Fruit fly (Drosophila melanogaster) whole organism, pupa: ENCODE measurements around the gene mab-21.

Experiments
- CG34367 ChIP-seq: fragments of 200-800 bp; sonication (Bioruptor generic); optimal IDR thresholded peaks from 2 replicates; lab custom pipeline; 2018; ENCODE audit warnings: missing biosample characterization, mild to moderate bottlenecking, missing genetic modification characterization
- CG4496 ChIP-seq: fragments of 200-800 bp; sonication (Bioruptor generic); IDR thresholded peaks from 3 replicates; pipeline ENCODE4 v1.3.6; 2022; ENCODE audit warnings: missing biosample characterization, missing genetic modification characterization
- EcR ChIP-seq: fragments of 200-800 bp; sonication (Bioruptor generic); optimal IDR thresholded peaks from 3 replicates; lab custom pipeline; 2019; ENCODE audit warnings: missing biosample characterization, missing genetic modification characterization, mild to moderate bottlenecking, moderate library complexity, missing genetic modification reagents
- Ets98B ChIP-seq: fragments of 200-800 bp; sonication (Bioruptor generic); IDR thresholded peaks from 2 replicates; pipeline ENCODE4 v1.3.6; 2022; ENCODE audit warnings: missing biosample characterization, missing genetic modification characterization
- Snoo ChIP-seq: fragments of 200-800 bp; sonication (Bioruptor generic); optimal IDR thresholded peaks from 3 replicates; lab custom pipeline; 2017; ENCODE audit warnings: missing biosample characterization, mild to moderate bottlenecking, missing genetic modification characterization, inconsistent platforms
- fd96Ca ChIP-seq: fragments of 200-800 bp; sonication (Bioruptor generic); IDR thresholded peaks from 3 replicates; pipeline ENCODE4 v1.3.6; 2022; ENCODE audit warnings: missing biosample characterization, missing genetic modification characterization

dm6 chrX:6027846-6028245 lies 14.9 kb upstream of the mab-21 start:
- TF ChIP-seq CG34367 (peak; percentile 56), CG4496 (GFP tag; lab: Robert Waterston, UW) (peak; percentile 87), fd96Ca (GFP tag; lab: Robert Waterston, UW) (peak; percentile 31; the same call in 1 of the 3 replicates), Ets98B (GFP tag; lab: Robert Waterston, UW) (peak; percentile 72), Snoo (tag; lab: Kevin White, UChicago) (peak; percentile 34), EcR (GFP tag; lab: Kevin White, UChicago) (no peak)
